Worm (Caenorhabditis elegans): ENCODE measurements around the gene egli-1.

The egli-1 gene

DNA sequence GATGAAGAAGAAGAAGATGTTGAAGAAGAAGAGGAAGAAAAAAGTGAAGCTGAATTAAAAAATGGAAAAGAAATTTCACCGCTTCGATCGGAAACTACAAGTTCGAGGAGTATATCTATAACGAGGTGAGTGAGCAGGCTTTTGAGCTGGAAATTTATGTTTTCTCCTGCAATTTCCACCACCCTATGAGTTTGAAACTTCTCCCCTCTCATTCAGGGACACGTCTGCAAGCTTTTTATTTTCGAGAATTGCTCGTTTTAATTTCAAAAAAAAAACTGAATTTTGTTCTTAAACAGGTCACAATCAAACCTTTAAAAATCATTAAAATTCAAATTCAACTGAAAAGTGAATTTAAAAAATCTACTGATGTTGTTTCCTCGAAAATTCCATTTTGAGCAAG is 38.5 kb downstream of the egli-1 start:
- TF ChIP-seq ama-1 (optimal IDR thresholded peaks at IDR 0.05), result no peak
- TF ChIP-seq skn-1 (tag; optimal IDR thresholded peaks at IDR 0.05), result no peak
- no peak for TF ChIP-seq mml-1 (tag; optimal IDR thresholded peaks at IDR 0.05)
- no peak for TF ChIP-seq snpc-4 (tag; optimal IDR thresholded peaks at IDR 0.05)
- TF ChIP-seq ZK546.5 (tag; optimal IDR thresholded peaks at IDR 0.05), result no peak
- TF ChIP-seq elt-2 (tag; optimal IDR thresholded peaks at IDR 0.05), result no peak
- no peak for TF ChIP-seq ceh-16 (tag; optimal IDR thresholded peaks at IDR 0.05)
- no peak for TF ChIP-seq lin-39 (tag; optimal IDR thresholded peaks at IDR 0.05)
- TF ChIP-seq lin-15B (tag; optimal IDR thresholded peaks at IDR 0.05), result no peak
- no peak for TF ChIP-seq ceh-82 (tag; optimal IDR thresholded peaks at IDR 0.05)
- no peak for TF ChIP-seq nhr-25 (tag; optimal IDR thresholded peaks at IDR 0.05)
- no peak for TF ChIP-seq nhr-77 (tag; optimal IDR thresholded peaks at IDR 0.05)

DNA sequence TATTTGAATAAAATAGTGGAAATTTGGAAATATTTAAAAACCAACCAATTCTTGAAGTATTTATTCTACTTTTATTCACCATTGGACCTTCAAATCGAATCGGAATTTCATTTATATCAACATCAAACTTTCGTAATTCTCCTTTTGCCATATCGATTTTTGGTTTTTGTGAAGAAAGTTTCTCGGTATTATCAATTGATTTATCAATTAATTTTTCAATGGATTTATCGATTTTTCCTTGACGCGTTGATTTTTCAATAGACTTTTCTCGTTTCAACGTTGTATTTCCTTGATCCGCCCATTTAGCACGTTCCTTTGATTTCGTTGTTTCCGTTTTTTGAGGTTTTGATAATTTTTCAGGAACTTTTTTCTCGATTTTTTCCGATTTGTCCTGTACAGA is 45.6 kb downstream of the egli-1 start:
- TF ChIP-seq ceh-28 (tag; optimal IDR thresholded peaks at IDR 0.05) (peak; percentile 65), nhr-23 (tag; optimal IDR thresholded peaks at IDR 0.05) (no peak)

DNA sequence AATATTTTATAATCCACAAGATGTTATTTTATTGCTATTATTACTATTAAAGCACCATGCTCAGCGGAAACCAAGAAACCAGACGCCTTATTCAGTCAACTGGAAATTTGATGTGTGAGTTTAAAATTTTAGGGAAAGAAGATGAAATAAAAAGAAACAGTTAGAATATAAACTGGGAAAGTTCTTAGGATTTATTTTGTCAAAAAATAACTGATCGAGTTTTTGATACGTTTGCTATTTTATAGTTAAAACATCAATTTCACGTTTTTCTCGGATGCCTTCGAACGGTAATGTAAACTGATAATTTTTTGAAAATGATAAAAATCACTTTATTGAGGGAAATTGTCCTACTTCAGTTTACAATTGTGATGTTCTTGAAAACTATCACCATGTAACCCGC is 48.6 kb downstream of the egli-1 start, which contains the start of gene C06C3.3:
TSS of gene C06C3.3 (minus strand) at position 101 of the 400 bp plus-strand sequence.
- TF ChIP-seq pha-4 (tag; optimal IDR thresholded peaks at IDR 0.05) (no peak), elt-1 (tag; optimal IDR thresholded peaks at IDR 0.05) (no peak), mml-1 (tag; optimal IDR thresholded peaks at IDR 0.05) (no peak), egl-5 (tag; optimal IDR thresholded peaks at IDR 0.05) (no peak), lsy-12 (tag; optimal IDR thresholded peaks at IDR 0.05) (no peak), ztf-4 (tag; optimal IDR thresholded peaks at IDR 0.05) (no peak), elt-3 (tag; optimal IDR thresholded peaks at IDR 0.05) (no peak), nhr-67 (tag; optimal IDR thresholded peaks at IDR 0.05) (no peak), ama-1 (optimal IDR thresholded peaks at IDR 0.05) (no peak), ztf-11 (tag; optimal IDR thresholded peaks at IDR 0.05) (no peak), daf-12 (tag; optimal IDR thresholded peaks at IDR 0.05) (no peak), fkh-2 (tag; optimal IDR thresholded peaks at IDR 0.05) (no peak), lin-39 (tag; optimal IDR thresholded peaks at IDR 0.05) (no peak), fkh-10 (GFP tag; optimal IDR thresholded peaks at IDR 0.05) (no peak), aly-2 (tag; optimal IDR thresholded peaks at IDR 0.05) (no peak)

DNA sequence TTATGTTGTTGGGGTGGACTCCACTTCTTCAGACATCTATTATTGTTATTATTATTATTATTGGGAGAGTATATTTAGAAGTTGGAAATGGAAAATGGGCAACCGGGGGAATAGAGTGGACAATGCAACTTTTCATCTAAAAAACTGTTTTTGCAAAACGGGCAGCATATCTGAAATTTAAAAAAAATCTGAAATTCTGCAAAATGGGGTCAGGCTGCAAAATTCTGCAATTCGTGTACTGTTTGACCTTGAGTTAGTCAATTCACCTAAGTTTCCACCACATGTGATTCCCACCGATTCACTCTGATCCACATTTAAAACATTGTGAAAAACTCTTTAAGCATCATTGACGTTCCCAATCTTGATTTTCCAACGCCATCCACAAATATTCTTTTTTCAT is 49.2 kb downstream of the egli-1 start, which contains the start of gene C06C3.4:
TSS of gene C06C3.4 (plus strand) at position 301 of the 400 bp plus-strand sequence.
- TF ChIP-seq elt-3 (tag; optimal IDR thresholded peaks at IDR 0.05), result no peak
- TF ChIP-seq lin-15B (tag; optimal IDR thresholded peaks at IDR 0.05), result no peak
- no peak for TF ChIP-seq ztf-4 (tag; optimal IDR thresholded peaks at IDR 0.05)
- no peak for TF ChIP-seq unc-62 (GFP tag; optimal IDR thresholded peaks at IDR 0.05)
- no peak for TF ChIP-seq nhr-43 (tag; optimal IDR thresholded peaks at IDR 0.05; ENCODE audit: poor library complexity, severe bottlenecking)
- TF ChIP-seq zag-1 (tag; optimal IDR thresholded peaks at IDR 0.05), result no peak
- no peak for TF ChIP-seq ama-1 (optimal IDR thresholded peaks at IDR 0.05)
- no peak for TF ChIP-seq ceh-9 (tag; optimal IDR thresholded peaks at IDR 0.05)
- no peak for TF ChIP-seq egl-27 (tag; optimal IDR thresholded peaks at IDR 0.05)
